Worm (Caenorhabditis elegans) whole organism, L1 larva: ENCODE results near the gene Y39A3CL.4.

Source experiments
- blmp-1 ChIP-seq: fragments of 150-350 bp; optimal IDR thresholded peaks from 2 replicates; lab custom pipeline; 2014; ENCODE audit warnings: missing biosample characterization, missing genetic modification characterization
- dpl-1 ChIP-seq, 3 experiments: fragments of 150-350 bp in 2 of 3; sonication (generic microtip) in 1 of 3; optimal IDR thresholded peaks; 2 replicates each; lab custom pipeline; 2014 to 2017; ENCODE audit warnings: missing biosample characterization in 3 of 3, missing genetic modification characterization in 3 of 3, missing genetic modification reagents in 3 of 3
- lin-39 ChIP-seq: fragments of 150-350 bp; optimal IDR thresholded peaks from 2 replicates; lab custom pipeline; 2014; ENCODE audit warnings: missing biosample characterization, missing genetic modification reagents, missing genetic modification characterization
- lsy-2 ChIP-seq, 2 experiments: fragments of 150-350 bp; optimal IDR thresholded peaks; 2 replicates each; lab custom pipeline; 2014; ENCODE audit warnings: missing biosample characterization in 2 of 2, missing genetic modification characterization in 2 of 2
- mep-1 ChIP-seq: fragments of 150-350 bp; optimal IDR thresholded peaks from 2 replicates; lab custom pipeline; 2014; ENCODE audit warnings: missing biosample characterization, missing genetic modification characterization
- nhr-11 ChIP-seq: fragments of 150-350 bp; optimal IDR thresholded peaks from 2 replicates; lab custom pipeline; 2014; ENCODE audit warnings: missing biosample characterization, missing genetic modification characterization
- nhr-76 ChIP-seq: sonication (generic microtip); optimal IDR thresholded peaks from 2 replicates; lab custom pipeline; 2017; ENCODE audit warnings: missing biosample characterization, missing genetic modification characterization
- nhr-85 ChIP-seq: sonication (generic microtip); peaks from one replicate; lab custom pipeline; 2016; ENCODE audit warnings: missing genetic modification characterization, inconsistent platforms, missing compliant biosample characterization
- unc-62 ChIP-seq: fragments of 150-350 bp; optimal IDR thresholded peaks from 2 replicates; lab custom pipeline; 2014; ENCODE audit warnings: missing biosample characterization, missing genetic modification reagents, missing genetic modification characterization
- zag-1 ChIP-seq: fragments of 150-350 bp; optimal IDR thresholded peaks from 2 replicates; lab custom pipeline; 2014; ENCODE audit warnings: missing biosample characterization, missing genetic modification characterization

- TF ChIP-seq lsy-2 (tag; optimal IDR thresholded peaks at IDR 0.05; lab: Kevin White, UChicago): no peak
- no peak for TF ChIP-seq mep-1 (tag; lab: Kevin White, UChicago)
- TF ChIP-seq blmp-1 (tag; lab: Kevin White, UChicago): no peak
- TF ChIP-seq unc-62 (GFP tag; lab: Kevin White, UChicago): no peak
- no peak for TF ChIP-seq lin-39
- TF ChIP-seq dpl-1 (GFP tag; optimal IDR thresholded peaks at IDR 0.05; lab: Kevin White, UChicago): no peak
- no peak for TF ChIP-seq nhr-11
- no peak for TF ChIP-seq zag-1 (tag; lab: Kevin White, UChicago)
- TF ChIP-seq nhr-76 (tag; lab: Kevin White, UChicago): no peak
- TF ChIP-seq nhr-85: no peak
Measured at ce11 chrIII:1806183-1806798, 28.4 kb upstream of the Y39A3CL.4 start.
